Fruit fly (Drosophila melanogaster) whole organism, adult: ENCODE measurements around the gene Whamy.
A peak's percentile ranks its signal among the peaks of the same experiment; 100 is the strongest.

Experiments used
- CG33017 ChIP-seq: fragments of 200-800 bp; sonication (Bioruptor generic); optimal IDR thresholded peaks from 2 replicates; lab custom pipeline; 2018; ENCODE audit warnings: missing biosample characterization, mild to moderate bottlenecking, missing genetic modification characterization, moderate library complexity
- CG5204 ChIP-seq: fragments of 200-800 bp; sonication (Bioruptor generic); optimal IDR thresholded peaks from 2 replicates; lab custom pipeline; 2016; ENCODE audit warnings: missing biosample characterization, missing genetic modification characterization
- CG7045 ChIP-seq: fragments of 200-800 bp; sonication (Bioruptor generic); optimal IDR thresholded peaks from 2 replicates; lab custom pipeline; 2017; ENCODE audit warnings: missing biosample characterization, mild to moderate bottlenecking, missing genetic modification characterization
- CG7101 ChIP-seq: fragments of 200-800 bp; sonication (Bioruptor generic); optimal IDR thresholded peaks from 2 replicates; lab custom pipeline; 2018; ENCODE audit warnings: missing biosample characterization, mild to moderate bottlenecking, missing genetic modification characterization, moderate library complexity
- Clk ChIP-seq: fragments of 200-800 bp; sonication (Bioruptor generic); optimal IDR thresholded peaks from 2 replicates; lab custom pipeline; 2017; ENCODE audit warnings: missing biosample characterization, missing genetic modification characterization
- Crg-1 ChIP-seq: fragments of 200-800 bp; sonication (Bioruptor generic); optimal IDR thresholded peaks from 2 replicates; lab custom pipeline; 2016; ENCODE audit warnings: missing biosample characterization, missing genetic modification characterization
- Hr96 ChIP-seq: fragments of 200-800 bp; sonication (Bioruptor generic); optimal IDR thresholded peaks from 2 replicates; lab custom pipeline; 2016; ENCODE audit warnings: missing biosample characterization, missing genetic modification characterization
- bab1 ChIP-seq: fragments of 200-800 bp; sonication (Bioruptor generic); optimal IDR thresholded peaks from 3 replicates; lab custom pipeline; 2019; ENCODE audit warnings: missing biosample characterization, mild to moderate bottlenecking, missing genetic modification characterization, moderate library complexity
- cnc ChIP-seq, 2 experiments: fragments of >200 bp; optimal IDR thresholded peaks; 2 replicates each; lab custom pipeline; 2017
- kay ChIP-seq: fragments of 200-800 bp; sonication (Bioruptor generic); peaks from one replicate; lab custom pipeline; 2016; ENCODE audit warnings: missing biosample characterization, missing genetic modification characterization, borderline replicate concordance
- ovo ChIP-seq: fragments of 200-800 bp; sonication (Bioruptor generic); optimal IDR thresholded peaks from 2 replicates; lab custom pipeline; 2016; ENCODE audit warnings: missing biosample characterization, missing genetic modification characterization

DNA sequence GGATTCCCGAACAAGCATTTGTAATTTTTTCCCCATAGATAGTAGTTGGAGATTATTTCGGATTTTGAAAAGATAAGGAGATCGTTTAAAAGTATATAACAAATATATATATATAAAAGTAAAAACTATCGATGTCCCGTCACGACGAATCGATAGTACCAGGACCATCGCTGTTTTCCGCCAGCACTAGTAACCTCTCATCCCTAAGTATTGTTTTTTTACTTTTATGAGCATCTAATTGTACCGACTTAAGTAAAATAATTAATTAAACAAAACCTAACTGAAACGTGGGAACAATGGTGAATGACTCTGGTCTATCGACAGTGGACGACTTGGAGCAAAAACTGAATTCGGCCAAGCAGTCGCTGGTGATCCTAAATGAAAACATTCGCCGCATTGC, 33.5 kb downstream of the Whamy start, which contains the start of gene Pnn:
- TF ChIP-seq Hr96 (GFP tag; lab: Kevin White, UChicago): no peak
- no peak for TF ChIP-seq Crg-1
- peak; percentile 58 for TF ChIP-seq kay
- TF ChIP-seq bab1 (GFP tag; lab: Kevin White, UChicago): no peak
- TF ChIP-seq cnc (optimal IDR thresholded peaks at IDR 0.05; lab: Kevin White, UChicago): no peak
- no peak for TF ChIP-seq ovo (GFP tag; lab: Kevin White, UChicago)
- peak; percentile 2 for TF ChIP-seq CG7101 (tag; lab: Kevin White, UChicago)
- no peak for TF ChIP-seq CG33017
- TF ChIP-seq CG7045 (GFP tag; lab: Kevin White, UChicago): no peak
- TF ChIP-seq Clk (GFP tag; lab: Kevin White, UChicago): no peak
- no peak for TF ChIP-seq CG5204 (GFP tag; lab: Kevin White, UChicago)
